Fruit fly (Drosophila melanogaster): ENCODE data around the gene Nek2.
A peak's percentile ranks its signal among the peaks of the same experiment; 100 is the strongest.

The Nek2 gene

dm6 chrX:7908239-7909068, 17.0 kb upstream of the Nek2 start, which contains the start of the genes dpr14 and spidey (continued):
- peak; percentile 72 for TF ChIP-seq MTF-1 (GFP tag; optimal IDR thresholded peaks at IDR 0.05; ENCODE audit: borderline replicate concordance)
- TF ChIP-seq trh (GFP tag; optimal IDR thresholded peaks at IDR 0.05) = peak; percentile 33
- peak; percentile 59 for TF ChIP-seq ac (GFP tag; optimal IDR thresholded peaks at IDR 0.05)
- peak; percentile 61 for TF ChIP-seq CG1024 (GFP tag; IDR thresholded peaks at IDR 0.05)
- no peak for TF ChIP-seq ash1 (GFP tag; optimal IDR thresholded peaks at IDR 0.05)
- no peak for TF ChIP-seq zf30C (GFP tag; optimal IDR thresholded peaks at IDR 0.05)
- TF ChIP-seq CG3281 (GFP tag; optimal IDR thresholded peaks at IDR 0.05) = peak; percentile 92
- TF ChIP-seq CG7987 (GFP tag; optimal IDR thresholded peaks at IDR 0.05) = peak; percentile 78
- TF ChIP-seq CG18619 (GFP tag; optimal IDR thresholded peaks at IDR 0.05) = peak; percentile 90
- TF ChIP-seq ab (GFP tag; optimal IDR thresholded peaks at IDR 0.05) = peak; percentile 81
- TF ChIP-seq CG4282 (GFP tag; optimal IDR thresholded peaks at IDR 0.05) = peak; percentile 73
- peak; percentile 89 for TF ChIP-seq so (GFP tag; IDR thresholded peaks at IDR 0.05)
- peak; percentile 90 for TF ChIP-seq Drgx (GFP tag; IDR thresholded peaks at IDR 0.05)
- peak; percentile 96 for TF ChIP-seq lab (GFP tag; optimal IDR thresholded peaks at IDR 0.05)
- TF ChIP-seq bigmax (GFP tag; optimal IDR thresholded peaks at IDR 0.05) = peak; percentile 36
- peak; percentile 80; the same call in 1 of the 2 replicates for TF ChIP-seq MBD-R2 (GFP tag; IDR thresholded peaks at IDR 0.05)
- peak; percentile 81 for TF ChIP-seq Chrac-16 (GFP tag; optimal IDR thresholded peaks at IDR 0.05)
- TF ChIP-seq CG6791 (GFP tag; IDR thresholded peaks at IDR 0.05; ENCODE audit: partially characterized antibody) = peak; percentile 52; the same call in 2 of the 3 replicates
- TF ChIP-seq CG10321 (GFP tag; IDR thresholded peaks at IDR 0.05) = no peak; the same call in 1 of the 2 replicates
- no peak for TF ChIP-seq Sin3A (optimal IDR thresholded peaks at IDR 0.05)
- TF ChIP-seq Nf-YB (GFP tag; optimal IDR thresholded peaks at IDR 0.05) = peak; percentile 74
- peak; percentile 87 for TF ChIP-seq ken (GFP tag; IDR thresholded peaks at IDR 0.05)
- peak; percentile 84 for TF ChIP-seq CG15514 (GFP tag; optimal IDR thresholded peaks at IDR 0.05)
- peak; percentile 86 for TF ChIP-seq stc (GFP tag; IDR thresholded peaks at IDR 0.05)
- peak; percentile 75 for TF ChIP-seq chm (GFP tag; IDR thresholded peaks at IDR 0.05)
- peak; percentile 94 for TF ChIP-seq ci (GFP tag; IDR thresholded peaks at IDR 0.05)
- peak; percentile 67; the same call in 1 of the 2 replicates for TF ChIP-seq cas (GFP tag; IDR thresholded peaks at IDR 0.05)
- peak; percentile 93 for TF ChIP-seq CG8924 (tag; optimal IDR thresholded peaks at IDR 0.05)
- TF ChIP-seq crc (GFP tag; optimal IDR thresholded peaks at IDR 0.05) = peak; percentile 73
- no peak for TF ChIP-seq pita (GFP tag; optimal IDR thresholded peaks at IDR 0.05)
- TF ChIP-seq CG15601 (tag; optimal IDR thresholded peaks at IDR 0.05) = peak; percentile 84
- peak; percentile 87 for TF ChIP-seq gsb-n (tag; optimal IDR thresholded peaks at IDR 0.05)
- TF ChIP-seq scrt (GFP tag; optimal IDR thresholded peaks at IDR 0.05) = peak; percentile 90
- no peak for TF ChIP-seq Tbp (GFP tag; optimal IDR thresholded peaks at IDR 0.05)
- TF ChIP-seq CG17186 (GFP tag; optimal IDR thresholded peaks at IDR 0.05) = no peak
- TF ChIP-seq CG6765 (GFP tag; optimal IDR thresholded peaks at IDR 0.05) = peak; percentile 90
- peak; percentile 86 for TF ChIP-seq phol (tag; optimal IDR thresholded peaks at IDR 0.05)
- peak; percentile 62 for TF ChIP-seq CG3838 (GFP tag; optimal IDR thresholded peaks at IDR 0.05)
- peak; percentile 92 for TF ChIP-seq CG12659 (GFP tag; optimal IDR thresholded peaks at IDR 0.05)
- peak; percentile 35; the same call in 1 of the 2 replicates for TF ChIP-seq Lim3 (GFP tag; IDR thresholded peaks at IDR 0.05)
- peak; percentile 85 for TF ChIP-seq CG6683 (GFP tag; optimal IDR thresholded peaks at IDR 0.05)
- peak; percentile 56 for TF ChIP-seq CG30020 (tag; optimal IDR thresholded peaks at IDR 0.05)
- TF ChIP-seq CG2116 (GFP tag; optimal IDR thresholded peaks at IDR 0.05) = peak; percentile 66
- peak; percentile 51; the same call in 1 of the 3 replicates for TF ChIP-seq sr (GFP tag; IDR thresholded peaks at IDR 0.05)
- peak; percentile 79 for TF ChIP-seq CG6254 (GFP tag; optimal IDR thresholded peaks at IDR 0.05)
- TF ChIP-seq CG10959 (GFP tag; IDR thresholded peaks at IDR 0.05) = peak; percentile 64
- TF ChIP-seq bcd (GFP tag; optimal IDR thresholded peaks at IDR 0.05) = peak; percentile 91
- peak; percentile 93 for TF ChIP-seq PHDP (tag; optimal IDR thresholded peaks at IDR 0.05)
- peak; percentile 31 for TF ChIP-seq CG10565 (GFP tag; optimal IDR thresholded peaks at IDR 0.05)

Data from whole organism, embryonic.